Worm (Caenorhabditis elegans) whole organism, midembryonic: ENCODE measurements around the gene C02E7.10.

Experiments
- cog-1 ChIP-seq: sonication (generic microtip); optimal IDR thresholded peaks from 2 replicates; lab custom pipeline; 2016; ENCODE audit warnings: missing genetic modification characterization, missing compliant biosample characterization
- flt-1 ChIP-seq: fragments of 200-800 bp; sonication (Bioruptor generic); IDR thresholded peaks from 2 replicates; pipeline ENCODE4 v1.3.6; 2022; ENCODE audit warnings: missing genetic modification characterization, missing compliant biosample characterization
- klf-2 ChIP-seq: fragments of 200-800 bp; sonication (Bioruptor generic); conservative IDR thresholded peaks from 2 replicates; pipeline ENCODE4 v1.3.6; 2022; ENCODE audit warnings: missing genetic modification reagents, missing genetic modification characterization, missing compliant biosample characterization
- med-1 ChIP-seq: sonication (generic microtip); optimal IDR thresholded peaks from 2 replicates; lab custom pipeline; 2017; ENCODE audit warnings: missing genetic modification characterization, mild to moderate bottlenecking, missing compliant biosample characterization, antibody characterized with exemption, missing genetic modification reagents; ENCODE audit not compliant: insufficient read depth
- ztf-29 ChIP-seq: fragments of 200-800 bp; sonication (Bioruptor generic); IDR thresholded peaks from 2 replicates; pipeline ENCODE4 v1.3.6; 2022; ENCODE audit warnings: missing genetic modification reagents, missing genetic modification characterization, missing compliant biosample characterization

- TF ChIP-seq ztf-29 (GFP tag; lab: Robert Waterston, UW) (no peak), flt-1 (GFP tag; lab: Robert Waterston, UW) (no peak), cog-1 (no peak), med-1 (GFP tag; lab: Kevin White, UChicago) (no peak), klf-2 (GFP tag; lab: Robert Waterston, UW) (no peak)
Measured at ce11 chrV:4926371-4926770, 6.5 kb downstream of the C02E7.10 start, which contains the start of gene srh-21.
